Fruit fly (Drosophila melanogaster) whole organism, embryonic: ENCODE results near the gene Acp32CD.

Source experiments
- CG10274 ChIP-seq: fragments of 200-800 bp; sonication (Bioruptor generic); optimal IDR thresholded peaks from 3 replicates; lab custom pipeline; 2017; ENCODE audit warnings: missing biosample characterization, mild to moderate bottlenecking, missing genetic modification characterization
- CG10462 ChIP-seq: fragments of 200-800 bp; sonication (Bioruptor generic); optimal IDR thresholded peaks from 2 replicates; lab custom pipeline; 2016; ENCODE audit warnings: missing biosample characterization, missing genetic modification characterization
- CG10959 ChIP-seq: fragments of 200-800 bp; sonication (Bioruptor generic); IDR thresholded peaks from 2 replicates; pipeline ENCODE4 v1.3.6; 2022; ENCODE audit warnings: missing biosample characterization, missing genetic modification characterization
- CG1233 ChIP-seq: fragments of 200-800 bp; sonication (Bioruptor generic); optimal IDR thresholded peaks from 4 replicates; lab custom pipeline; 2018; ENCODE audit warnings: missing biosample characterization, mild to moderate bottlenecking, missing genetic modification characterization
- CG13123 ChIP-seq: fragments of 200-800 bp; sonication (Bioruptor generic); optimal IDR thresholded peaks from 2 replicates; lab custom pipeline; 2016; ENCODE audit warnings: missing biosample characterization, missing genetic modification characterization
- CG14667 ChIP-seq: fragments of 200-800 bp; sonication (Bioruptor generic); IDR thresholded peaks from 2 replicates; pipeline ENCODE4 v1.3.6; 2022; ENCODE audit warnings: missing biosample characterization, missing genetic modification characterization
- CG15696 ChIP-seq: fragments of 200-800 bp; sonication (Bioruptor generic); optimal IDR thresholded peaks from 2 replicates; lab custom pipeline; 2019; ENCODE audit warnings: missing biosample characterization, mild to moderate bottlenecking, missing genetic modification characterization, moderate library complexity
- CG17328 ChIP-seq: fragments of 200-800 bp; sonication (Bioruptor generic); IDR thresholded peaks from 2 replicates; pipeline ENCODE4 v1.3.6; 2022; ENCODE audit warnings: missing biosample characterization, missing genetic modification characterization
- CG17361 ChIP-seq: fragments of 200-800 bp; sonication (Bioruptor generic); IDR thresholded peaks from 3 replicates; pipeline ENCODE4 v1.3.6; 2022; ENCODE audit warnings: missing biosample characterization, missing genetic modification characterization
- CG18011 ChIP-seq: fragments of 200-800 bp; sonication (Bioruptor generic); optimal IDR thresholded peaks from 2 replicates; lab custom pipeline; 2017; ENCODE audit warnings: missing biosample characterization, missing genetic modification characterization, mild to moderate bottlenecking, moderate library complexity, missing genotype
- CG18599 ChIP-seq: fragments of 200-800 bp; sonication (Bioruptor generic); optimal IDR thresholded peaks from 3 replicates; lab custom pipeline; 2017; ENCODE audit warnings: missing biosample characterization, missing genetic modification characterization, mild to moderate bottlenecking, moderate library complexity, missing genetic modification reagents
- CG2129 ChIP-seq: fragments of 200-800 bp; sonication (Bioruptor generic); IDR thresholded peaks from 2 replicates; pipeline ENCODE4 v1.3.6; 2022; ENCODE audit warnings: missing biosample characterization, missing genetic modification characterization; ENCODE audit not compliant: partially characterized antibody
- CG2678 ChIP-seq: fragments of 200-800 bp; sonication (Bioruptor generic); optimal IDR thresholded peaks from 3 replicates; lab custom pipeline; 2019; ENCODE audit warnings: missing biosample characterization, mild to moderate bottlenecking, missing genetic modification characterization, moderate library complexity
- CG2712 ChIP-seq: fragments of 200-800 bp; optimal IDR thresholded peaks from 3 replicates; lab custom pipeline; 2019; ENCODE audit warnings: missing biosample characterization, mild to moderate bottlenecking, missing genetic modification characterization, moderate library complexity
- CG3407 ChIP-seq: fragments of 200-800 bp; sonication (Bioruptor generic); optimal IDR thresholded peaks from 2 replicates; lab custom pipeline; 2018; ENCODE audit warnings: missing biosample characterization, mild to moderate bottlenecking, missing genetic modification characterization
- CG4404 ChIP-seq: fragments of 200-800 bp; sonication (Bioruptor generic); IDR thresholded peaks from 2 replicates; pipeline ENCODE4 v1.3.6; 2022; ENCODE audit warnings: missing biosample characterization, missing genetic modification characterization
- CG4424 ChIP-seq: fragments of 200-800 bp; sonication (Bioruptor generic); optimal IDR thresholded peaks from 3 replicates; lab custom pipeline; 2016; ENCODE audit warnings: missing biosample characterization, missing genetic modification characterization
- CG4854 ChIP-seq: fragments of 200-800 bp; sonication (Bioruptor generic); optimal IDR thresholded peaks from 2 replicates; lab custom pipeline; 2016; ENCODE audit warnings: missing biosample characterization, missing genetic modification characterization, inconsistent platforms
- CG8281 ChIP-seq: fragments of 200-800 bp; sonication (Bioruptor generic); optimal IDR thresholded peaks from 2 replicates; lab custom pipeline; 2018; ENCODE audit warnings: missing biosample characterization, mild to moderate bottlenecking, missing genetic modification characterization, moderate library complexity
- CG9437 ChIP-seq: fragments of 200-800 bp; sonication (Bioruptor generic); optimal IDR thresholded peaks from 2 replicates; lab custom pipeline; 2018; ENCODE audit warnings: missing biosample characterization, mild to moderate bottlenecking, missing genetic modification characterization
- Dek ChIP-seq: fragments of 200-800 bp; sonication (Bioruptor generic); optimal IDR thresholded peaks from 3 replicates; lab custom pipeline; 2019; ENCODE audit warnings: missing biosample characterization, mild to moderate bottlenecking, missing genetic modification characterization, moderate library complexity
- Dp ChIP-seq: fragments of 200-800 bp; sonication (Bioruptor generic); optimal IDR thresholded peaks from 2 replicates; lab custom pipeline; 2018; ENCODE audit warnings: missing biosample characterization, mild to moderate bottlenecking, missing genetic modification characterization, moderate library complexity
- HLH3B ChIP-seq: fragments of 200-800 bp; sonication (Bioruptor generic); IDR thresholded peaks from 2 replicates; pipeline ENCODE4 v1.3.6; 2022; ENCODE audit warnings: missing biosample characterization, missing genetic modification characterization
- HLH4C ChIP-seq: fragments of 200-800 bp; sonication (Bioruptor generic); IDR thresholded peaks from 3 replicates; pipeline ENCODE4 v1.3.6; 2022; ENCODE audit warnings: missing biosample characterization, missing genetic modification characterization; ENCODE audit not compliant: partially characterized antibody
- Hand ChIP-seq: fragments of 200-800 bp; sonication (Bioruptor generic); optimal IDR thresholded peaks from 2 replicates; lab custom pipeline; 2017; ENCODE audit warnings: mild to moderate bottlenecking, missing biosample characterization, missing genetic modification reagents, missing genetic modification characterization
- Hr39 ChIP-seq: fragments of >200 bp; optimal IDR thresholded peaks from 2 replicates; lab custom pipeline; 2017
- Hr78 ChIP-seq, 2 experiments: fragments of 200-800 bp in 1 of 2; fragments of >200 bp in 1 of 2; sonication (Bioruptor generic) in 1 of 2; optimal IDR thresholded peaks; 2 replicates each; lab custom pipeline; 2017 to 2019; ENCODE audit warnings: missing biosample characterization in 2 of 2, missing genetic modification characterization in 2 of 2, mild to moderate bottlenecking in 1 of 2, moderate library complexity in 1 of 2
- Mes4 ChIP-seq: fragments of 200-800 bp; sonication (Bioruptor generic); optimal IDR thresholded peaks from 2 replicates; lab custom pipeline; 2016; ENCODE audit warnings: missing biosample characterization, missing genetic modification characterization
- NK7.1 ChIP-seq: fragments of 200-800 bp; sonication (Bioruptor generic); optimal IDR thresholded peaks from 3 replicates; lab custom pipeline; 2016; ENCODE audit warnings: missing biosample characterization, missing genetic modification characterization
- Ssrp ChIP-seq: fragments of 200-800 bp; sonication (Bioruptor generic); optimal IDR thresholded peaks from 2 replicates; lab custom pipeline; 2018; ENCODE audit warnings: missing biosample characterization, mild to moderate bottlenecking, missing genetic modification characterization, moderate library complexity
- Trl ChIP-seq, 3 experiments: fragments of >200 bp in 2 of 3; fragments of 200-800 bp in 1 of 3; sonication (Bioruptor generic) in 1 of 3; optimal IDR thresholded peaks; 2 replicates in 1 of 3; 3 replicates in 2 of 3; lab custom pipeline; 2016 to 2017; ENCODE audit warnings: missing biosample characterization in 1 of 3, missing genetic modification characterization in 1 of 3
- ab ChIP-seq: fragments of 200-800 bp; sonication (Bioruptor generic); optimal IDR thresholded peaks from 2 replicates; lab custom pipeline; 2016; ENCODE audit warnings: missing biosample characterization, missing genetic modification characterization
- ap ChIP-seq: fragments of 200-800 bp; sonication (Bioruptor generic); IDR thresholded peaks from 2 replicates; pipeline ENCODE4 v1.3.6; 2022; ENCODE audit warnings: missing biosample characterization, missing genetic modification characterization
- bsh ChIP-seq, 2 experiments: fragments of 200-800 bp; sonication (Bioruptor generic); optimal IDR thresholded peaks; 2 replicates each; lab custom pipeline; 2017 to 2018; ENCODE audit warnings: mild to moderate bottlenecking in 2 of 2, missing biosample characterization in 2 of 2, missing genetic modification characterization in 2 of 2, moderate library complexity in 1 of 2
- cad ChIP-seq: fragments of >200 bp; optimal IDR thresholded peaks from 2 replicates; lab custom pipeline; 2017; ENCODE audit warnings: missing biosample characterization, missing genetic modification characterization
- cas ChIP-seq: fragments of 200-800 bp; sonication (Bioruptor generic); IDR thresholded peaks from 2 replicates; pipeline ENCODE4 v1.3.6; 2022; ENCODE audit warnings: missing biosample characterization, missing genetic modification characterization
- dm ChIP-seq: fragments of 200-800 bp; sonication (Bioruptor generic); optimal IDR thresholded peaks from 3 replicates; lab custom pipeline; 2016; ENCODE audit warnings: missing biosample characterization, missing genetic modification characterization
- esg ChIP-seq: fragments of 200-800 bp; sonication (Bioruptor generic); conservative IDR thresholded peaks from 2 replicates; pipeline ENCODE4 v1.3.6; 2022; ENCODE audit warnings: missing biosample characterization, missing genetic modification characterization
- insv ChIP-seq, 2 experiments: fragments of 200-800 bp; sonication (Bioruptor generic); optimal IDR thresholded peaks; 3 replicates each; lab custom pipeline; 2016 to 2018; ENCODE audit warnings: missing biosample characterization in 2 of 2, missing genetic modification characterization in 2 of 2
- ken ChIP-seq: fragments of 200-800 bp; sonication (Bioruptor generic); IDR thresholded peaks from 3 replicates; pipeline ENCODE4 v1.3.6; 2022; ENCODE audit warnings: missing biosample characterization, missing genetic modification characterization
- lab ChIP-seq: fragments of 200-800 bp; sonication (Bioruptor generic); optimal IDR thresholded peaks from 3 replicates; lab custom pipeline; 2017; ENCODE audit warnings: missing biosample characterization, missing genetic modification characterization, mild to moderate bottlenecking, moderate library complexity, missing genetic modification reagents
- luna ChIP-seq: fragments of 200-800 bp; sonication (Bioruptor generic); optimal IDR thresholded peaks from 2 replicates; lab custom pipeline; 2016; ENCODE audit warnings: missing biosample characterization, missing genetic modification characterization
- nmo ChIP-seq: fragments of 200-800 bp; sonication (Bioruptor generic); optimal IDR thresholded peaks from 2 replicates; lab custom pipeline; 2018; ENCODE audit warnings: missing biosample characterization, mild to moderate bottlenecking, missing genetic modification characterization, moderate library complexity
- sd ChIP-seq: fragments of 200-800 bp; sonication (Bioruptor generic); optimal IDR thresholded peaks from 3 replicates; lab custom pipeline; 2018; ENCODE audit warnings: missing biosample characterization, mild to moderate bottlenecking, missing genetic modification characterization, moderate library complexity
- sr ChIP-seq: fragments of 200-800 bp; sonication (Bioruptor generic); IDR thresholded peaks from 3 replicates; pipeline ENCODE4 v1.3.6; 2022; ENCODE audit warnings: missing biosample characterization, missing genetic modification characterization
- wor ChIP-seq: fragments of 200-800 bp; sonication (Bioruptor generic); IDR thresholded peaks from 2 replicates; pipeline ENCODE4 v1.3.6; 2022; ENCODE audit warnings: missing biosample characterization, missing genetic modification characterization
- zf30C ChIP-seq: fragments of 200-800 bp; sonication (Bioruptor generic); optimal IDR thresholded peaks from 3 replicates; lab custom pipeline; 2018; ENCODE audit warnings: missing biosample characterization, mild to moderate bottlenecking, missing genetic modification characterization
- zfh1 ChIP-seq: fragments of 200-800 bp; sonication (Bioruptor generic); IDR thresholded peaks from 3 replicates; pipeline ENCODE4 v1.3.6; 2022; ENCODE audit warnings: missing biosample characterization, missing genetic modification characterization

Gene Acp32CD

DNA sequence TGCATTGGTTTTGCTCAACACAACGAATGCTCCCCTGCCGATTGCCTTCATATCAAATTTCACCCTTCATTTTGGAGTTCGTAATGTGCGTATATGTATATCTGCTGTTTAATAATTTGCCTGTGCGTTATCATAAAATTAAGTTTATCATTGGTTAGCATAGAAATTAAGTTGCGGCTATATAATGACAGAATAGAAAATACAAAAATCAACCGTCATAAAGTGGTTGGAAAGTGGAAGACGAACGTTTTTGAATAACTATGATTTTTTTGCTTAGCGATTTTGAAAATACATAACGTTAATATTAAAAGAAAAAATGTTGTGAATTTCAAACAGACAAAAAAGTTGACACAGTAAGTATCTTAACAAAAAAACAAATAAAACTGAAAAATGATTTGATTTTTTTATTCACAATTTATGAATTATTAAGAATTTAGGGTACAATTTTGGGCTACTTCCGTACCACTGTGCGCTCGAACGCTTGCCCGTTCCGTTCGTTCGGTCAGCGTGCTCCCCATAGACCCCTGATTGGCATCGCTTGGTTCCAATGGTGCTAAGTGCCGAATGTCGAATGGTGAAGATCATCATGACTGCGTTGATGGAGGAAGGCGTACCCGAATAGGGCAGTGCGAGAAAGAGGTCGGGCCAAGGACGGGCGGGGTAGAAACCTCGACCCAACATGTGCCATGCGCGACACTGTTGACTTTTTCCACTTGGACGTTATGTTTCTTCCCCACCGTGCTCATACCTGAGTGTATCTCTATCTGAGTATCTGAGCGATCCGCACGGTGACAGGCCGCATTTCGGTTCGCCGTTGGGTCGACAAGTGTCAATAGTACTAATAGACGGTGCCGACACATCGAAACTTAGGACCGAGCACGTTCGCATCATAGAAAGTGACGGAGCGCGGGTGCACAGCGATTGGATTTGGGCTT lies 22.4 kb downstream of the Acp32CD start (continued):
- TF ChIP-seq Dp: no peak
- TF ChIP-seq CG4854 (GFP tag; lab: Kevin White, UChicago): no peak
- TF ChIP-seq CG4424: peak; percentile 46
- TF ChIP-seq CG14667 (GFP tag; lab: Robert Waterston, UW): no peak
- TF ChIP-seq CG3407 (GFP tag; lab: Kevin White, UChicago): peak; percentile 8
- peak; percentile 34; the same call in 2 of the 3 replicates for TF ChIP-seq zfh1 (GFP tag; lab: Robert Waterston, UW)
- no peak for TF ChIP-seq CG4404
- TF ChIP-seq HLH3B (GFP tag; lab: Robert Waterston, UW): 0 out of 2 replicates have a peak, but pooled peaks have one; percentile 24
- TF ChIP-seq wor (GFP tag; lab: Robert Waterston, UW): 0 out of 2 replicates have a peak, but pooled peaks have one; percentile 24
- no peak for TF ChIP-seq CG18011
- TF ChIP-seq CG17328: peak; percentile 70
- TF ChIP-seq lab (GFP tag; lab: Kevin White, UChicago): peak; percentile 35
- no peak for TF ChIP-seq zf30C
- no peak for TF ChIP-seq HLH4C
- TF ChIP-seq CG10274 (GFP tag; lab: Kevin White, UChicago): no peak
- TF ChIP-seq insv (GFP tag; optimal IDR thresholded peaks at IDR 0.05; lab: Kevin White, UChicago): no peak
- no peak for TF ChIP-seq CG15696
- no peak for TF ChIP-seq NK7.1
- no peak for TF ChIP-seq cad (GFP tag; lab: Kevin White, UChicago)
- TF ChIP-seq CG10959 (GFP tag; lab: Robert Waterston, UW): no peak
- TF ChIP-seq ab (GFP tag; lab: Kevin White, UChicago): no peak
- no peak for TF ChIP-seq CG2129
- TF ChIP-seq ap (GFP tag; lab: Robert Waterston, UW): no peak
- TF ChIP-seq CG10462 (GFP tag; lab: Kevin White, UChicago): peak; percentile 37
- TF ChIP-seq dm (GFP tag; lab: Kevin White, UChicago): no peak
- no peak for TF ChIP-seq Hr39 (lab: Kevin White, UChicago)
- TF ChIP-seq Hand (GFP tag; lab: Kevin White, UChicago): no peak
- peak; percentile 65; the same call in 1 of the 3 replicates for TF ChIP-seq CG17361 (GFP tag; lab: Robert Waterston, UW)
- TF ChIP-seq Mes4 (GFP tag; lab: Kevin White, UChicago): peak; percentile 62
- TF ChIP-seq CG1233 (GFP tag; lab: Kevin White, UChicago): peak; percentile 2
- no peak for TF ChIP-seq cas
- no peak; the same call in 2 of the 3 replicates for TF ChIP-seq ken (GFP tag; lab: Robert Waterston, UW)
- no peak for TF ChIP-seq luna (GFP tag; lab: Kevin White, UChicago)
- peak; percentile 67 for TF ChIP-seq CG2712 (tag; lab: Kevin White, UChicago)
- TF ChIP-seq nmo (GFP tag; lab: Kevin White, UChicago): peak; percentile 49
- TF ChIP-seq CG9437 (GFP tag; lab: Kevin White, UChicago): peak; percentile 53
- no peak for TF ChIP-seq Trl (optimal IDR thresholded peaks at IDR 0.05; lab: Kevin White, UChicago)
- peak; percentile 37 for TF ChIP-seq Trl (GFP tag; optimal IDR thresholded peaks at IDR 0.05; lab: Kevin White, UChicago)
- peak; percentile 38 for TF ChIP-seq CG13123 (GFP tag; lab: Kevin White, UChicago)
- TF ChIP-seq Dek: no peak
- TF ChIP-seq bsh (GFP tag; optimal IDR thresholded peaks at IDR 0.05; lab: Kevin White, UChicago): peak in 1 of 2 experiments; percentile 76
- TF ChIP-seq CG2678: peak; percentile 60
- peak; percentile 63 for TF ChIP-seq Ssrp (tag; lab: Kevin White, UChicago)
- no peak for TF ChIP-seq sr (GFP tag; lab: Robert Waterston, UW)
- TF ChIP-seq Hr78 (GFP tag; optimal IDR thresholded peaks at IDR 0.05; lab: Kevin White, UChicago): peak in 1 of 2 experiments; percentile 99
- peak; percentile 29 for TF ChIP-seq sd (tag; lab: Kevin White, UChicago)
- peak; percentile 46; the same call in 1 of the 2 replicates for TF ChIP-seq esg (GFP tag; lab: Robert Waterston, UW)
- peak; percentile 42 for TF ChIP-seq CG18599 (GFP tag; lab: Kevin White, UChicago)
- TF ChIP-seq CG8281 (tag; lab: Kevin White, UChicago): no peak
